Fruit fly (Drosophila melanogaster) whole organism, adult: ENCODE data around the gene CG33631.
A peak's percentile ranks its signal among the peaks of the same experiment; 100 is the strongest.

Source experiments
- Crg-1 ChIP-seq: fragments of 200-800 bp; sonication (Bioruptor generic); optimal IDR thresholded peaks from 2 replicates; lab custom pipeline; 2016; ENCODE audit warnings: missing biosample characterization, missing genetic modification characterization
- Hr96 ChIP-seq: fragments of 200-800 bp; sonication (Bioruptor generic); optimal IDR thresholded peaks from 2 replicates; lab custom pipeline; 2016; ENCODE audit warnings: missing biosample characterization, missing genetic modification characterization
- bab1 ChIP-seq: fragments of 200-800 bp; sonication (Bioruptor generic); optimal IDR thresholded peaks from 3 replicates; lab custom pipeline; 2019; ENCODE audit warnings: missing biosample characterization, mild to moderate bottlenecking, missing genetic modification characterization, moderate library complexity
- cnc ChIP-seq, 2 experiments: fragments of >200 bp; optimal IDR thresholded peaks; 2 replicates each; lab custom pipeline; 2017
- kay ChIP-seq: fragments of 200-800 bp; sonication (Bioruptor generic); peaks from one replicate; lab custom pipeline; 2016; ENCODE audit warnings: missing biosample characterization, missing genetic modification characterization, borderline replicate concordance
- ovo ChIP-seq: fragments of 200-800 bp; sonication (Bioruptor generic); optimal IDR thresholded peaks from 2 replicates; lab custom pipeline; 2016; ENCODE audit warnings: missing biosample characterization, missing genetic modification characterization
- pad ChIP-seq: fragments of 200-800 bp; sonication (Bioruptor generic); optimal IDR thresholded peaks from 3 replicates; lab custom pipeline; 2017; ENCODE audit warnings: missing biosample characterization, missing genetic modification characterization, mild to moderate bottlenecking, moderate library complexity, missing genetic modification reagents

- no peak for TF ChIP-seq bab1 (GFP tag; lab: Kevin White, UChicago)
- no peak for TF ChIP-seq ovo (GFP tag; lab: Kevin White, UChicago)
- TF ChIP-seq Hr96 (GFP tag; lab: Kevin White, UChicago), result no peak
- no peak for TF ChIP-seq Crg-1 (GFP tag; lab: Kevin White, UChicago)
- peak; percentile 90 for TF ChIP-seq kay (GFP tag; lab: Kevin White, UChicago)
- no peak for TF ChIP-seq pad (GFP tag; lab: Kevin White, UChicago)
- no peak for TF ChIP-seq cnc (optimal IDR thresholded peaks at IDR 0.05; lab: Kevin White, UChicago)
Observed at dm6 chr3R:10095765-10096164, 32.0 kb downstream of the CG33631 start.
